Worm (Caenorhabditis elegans) whole organism, L4 larva: ENCODE measurements around the gene cest-8.
A peak's percentile ranks its signal among the peaks of the same experiment; 100 is the strongest.

Experiments
- F10B5.3 ChIP-seq: sonication (generic microtip); optimal IDR thresholded peaks from 2 replicates; lab custom pipeline; 2016; ENCODE audit warnings: mild to moderate bottlenecking, missing genetic modification characterization, missing compliant biosample characterization
- F26F4.8 ChIP-seq: fragments of 200-800 bp; sonication (Bioruptor generic); conservative IDR thresholded peaks from 2 replicates; pipeline ENCODE4 v1.3.6; 2022; ENCODE audit warnings: missing genetic modification characterization, missing compliant biosample characterization
- F37D6.2 ChIP-seq: sonication (generic microtip); optimal IDR thresholded peaks from 2 replicates; lab custom pipeline; 2016; ENCODE audit warnings: mild to moderate bottlenecking, missing genetic modification characterization, missing compliant biosample characterization
- F44E2.7 ChIP-seq: fragments of 200-800 bp; sonication (Bioruptor generic); IDR thresholded peaks from 2 replicates; pipeline ENCODE4 v2.1.2; 2022; ENCODE audit warnings: missing genetic modification characterization, missing compliant biosample characterization
- Y105C5A.15 ChIP-seq: fragments of 200-800 bp; sonication (Bioruptor generic); IDR thresholded peaks from 2 replicates; pipeline ENCODE4 v1.3.6; 2022; ENCODE audit warnings: missing genetic modification characterization, missing compliant biosample characterization
- ZK546.5 ChIP-seq, 2 experiments: sonication (generic microtip); optimal IDR thresholded peaks; 2 replicates each; lab custom pipeline; 2017; ENCODE audit warnings: missing biosample characterization in 2 of 2, missing genetic modification characterization in 2 of 2
- aha-1 ChIP-seq: fragments of 150-350 bp; peaks from one replicate; lab custom pipeline; 2014; ENCODE audit warnings: missing biosample characterization, missing genetic modification characterization
- aly-2 ChIP-seq: sonication (generic microtip); optimal IDR thresholded peaks from 2 replicates; lab custom pipeline; 2018; ENCODE audit warnings: missing biosample characterization, missing genetic modification characterization
- attf-4 ChIP-seq: sonication (generic microtip); optimal IDR thresholded peaks from 3 replicates; lab custom pipeline; 2017; ENCODE audit warnings: missing biosample characterization, missing genetic modification characterization
- ceh-20 ChIP-seq: fragments of 200-800 bp; sonication (Bioruptor generic); IDR thresholded peaks from 2 replicates; pipeline ENCODE4 v1.3.6; 2022; ENCODE audit warnings: missing genetic modification reagents, missing genetic modification characterization, missing compliant biosample characterization
- ceh-28 ChIP-seq: fragments of 150-350 bp; optimal IDR thresholded peaks from 2 replicates; lab custom pipeline; 2014; ENCODE audit warnings: missing biosample characterization, missing genetic modification reagents, missing genetic modification characterization
- ceh-32 ChIP-seq: sonication (generic microtip); optimal IDR thresholded peaks from 2 replicates; lab custom pipeline; 2016; ENCODE audit warnings: mild to moderate bottlenecking, missing genetic modification characterization, missing compliant biosample characterization; ENCODE audit not compliant: poor library complexity
- ceh-82 ChIP-seq: sonication (generic microtip); optimal IDR thresholded peaks from 2 replicates; lab custom pipeline; 2017; ENCODE audit warnings: missing biosample characterization, missing genetic modification characterization
- ces-1 ChIP-seq: fragments of 150-350 bp; sonication (generic microtip); optimal IDR thresholded peaks from 4 replicates; lab custom pipeline; 2014; ENCODE audit warnings: missing biosample characterization, missing genetic modification reagents, missing genetic modification characterization
- ctbp-1 ChIP-seq: fragments of 200-800 bp; sonication (Bioruptor generic); IDR thresholded peaks from 2 replicates; pipeline ENCODE4 v1.3.6; 2022; ENCODE audit warnings: missing genetic modification reagents, missing genetic modification characterization, missing compliant biosample characterization
- daf-12 ChIP-seq: fragments of 150-350 bp; optimal IDR thresholded peaks from 2 replicates; lab custom pipeline; 2014; ENCODE audit warnings: missing biosample characterization, missing genetic modification reagents, missing genetic modification characterization
- daf-16 ChIP-seq, 3 experiments: sonication (generic microtip); optimal IDR thresholded peaks; 2 replicates each; lab custom pipeline; 2016 to 2017; ENCODE audit warnings: missing genetic modification characterization in 3 of 3, missing genetic modification reagents in 3 of 3, mild to moderate bottlenecking in 2 of 3, missing compliant biosample characterization in 2 of 3, missing biosample characterization in 1 of 3, moderate library complexity in 1 of 3
- daf-19 ChIP-seq: fragments of 200-800 bp; sonication (Bioruptor generic); conservative IDR thresholded peaks from 2 replicates; pipeline ENCODE4 v1.3.6; 2022; ENCODE audit warnings: missing genetic modification characterization, missing compliant biosample characterization
- daf-8 ChIP-seq: fragments of 200-800 bp; sonication (Bioruptor generic); IDR thresholded peaks from 2 replicates; pipeline ENCODE4 v1.3.6; 2022; ENCODE audit warnings: missing genetic modification characterization, missing compliant biosample characterization
- dpl-1 ChIP-seq: fragments of 150-350 bp; optimal IDR thresholded peaks from 2 replicates; lab custom pipeline; 2014; ENCODE audit warnings: missing biosample characterization, missing genetic modification reagents, missing genetic modification characterization
- egl-43 ChIP-seq: fragments of 200-800 bp; sonication (Bioruptor generic); IDR thresholded peaks from 2 replicates; pipeline ENCODE4 v1.3.6; 2022; ENCODE audit warnings: missing genetic modification reagents, missing genetic modification characterization, missing compliant biosample characterization
- fkh-10 ChIP-seq: fragments of 150-350 bp; optimal IDR thresholded peaks from 2 replicates; lab custom pipeline; 2014; ENCODE audit warnings: missing biosample characterization, missing genetic modification reagents, missing genetic modification characterization
- gei-8 ChIP-seq: fragments of 200-800 bp; sonication (Bioruptor generic); optimal IDR thresholded peaks from 2 replicates; lab custom pipeline; 2018; ENCODE audit warnings: mild to moderate bottlenecking, missing genetic modification characterization, missing compliant biosample characterization
- hlh-11 ChIP-seq: fragments of 200-800 bp; sonication (Bioruptor generic); optimal IDR thresholded peaks from 2 replicates; lab custom pipeline; 2018; ENCODE audit warnings: mild to moderate bottlenecking, missing genetic modification characterization, missing compliant biosample characterization
- hmg-1.1 ChIP-seq: fragments of 200-800 bp; sonication (Bioruptor generic); IDR thresholded peaks from 2 replicates; pipeline ENCODE4 v1.3.6; 2022; ENCODE audit warnings: missing genetic modification reagents, missing genetic modification characterization, missing compliant biosample characterization
- lim-7 ChIP-seq: fragments of 200-800 bp; sonication (Bioruptor generic); IDR thresholded peaks from 2 replicates; pipeline ENCODE4 v1.3.6; 2022; ENCODE audit warnings: missing genetic modification characterization, missing compliant biosample characterization
- lin-1 ChIP-seq: fragments of 200-800 bp; sonication (Bioruptor generic); IDR thresholded peaks from 2 replicates; pipeline ENCODE4 v1.3.6; 2022; ENCODE audit warnings: missing genetic modification reagents, missing genetic modification characterization, missing compliant biosample characterization
- lin-15B ChIP-seq: fragments of 150-350 bp; sonication (generic microtip); optimal IDR thresholded peaks from 3 replicates; lab custom pipeline; 2014; ENCODE audit warnings: missing biosample characterization, missing genetic modification characterization
- lin-29 ChIP-seq: fragments of 200-800 bp; sonication (Bioruptor generic); IDR thresholded peaks from 2 replicates; pipeline ENCODE4 v1.3.6; 2022; ENCODE audit warnings: missing genetic modification reagents, missing genetic modification characterization, missing compliant biosample characterization
- lir-3 ChIP-seq: sonication (generic microtip); optimal IDR thresholded peaks from 2 replicates; lab custom pipeline; 2016; ENCODE audit warnings: mild to moderate bottlenecking, missing genetic modification characterization, missing compliant biosample characterization
- lsy-2 ChIP-seq, 2 experiments: fragments of 150-350 bp in 1 of 2; sonication (generic microtip) in 1 of 2; optimal IDR thresholded peaks; 2 replicates each; lab custom pipeline; 2014 to 2017; ENCODE audit warnings: missing biosample characterization in 2 of 2, missing genetic modification characterization in 2 of 2
- mes-2 ChIP-seq: sonication (generic microtip); optimal IDR thresholded peaks from 2 replicates; lab custom pipeline; 2016; ENCODE audit warnings: missing genotype, mild to moderate bottlenecking, missing genetic modification characterization, missing compliant biosample characterization; ENCODE audit not compliant: poor library complexity, severe bottlenecking
- mxl-3 ChIP-seq: fragments of 200-800 bp; sonication (Bioruptor generic); optimal IDR thresholded peaks from 2 replicates; lab custom pipeline; 2018; ENCODE audit warnings: mild to moderate bottlenecking, missing genetic modification characterization, missing compliant biosample characterization
- nhr-111 ChIP-seq: fragments of 200-800 bp; sonication (Bioruptor generic); optimal IDR thresholded peaks from 2 replicates; lab custom pipeline; 2018; ENCODE audit warnings: mild to moderate bottlenecking, missing genetic modification characterization, missing compliant biosample characterization
- nhr-25 ChIP-seq: sonication (generic microtip); optimal IDR thresholded peaks from 2 replicates; lab custom pipeline; 2017; ENCODE audit warnings: missing genetic modification characterization, mild to moderate bottlenecking, missing compliant biosample characterization, antibody characterized with exemption, moderate library complexity, borderline replicate concordance; ENCODE audit not compliant: insufficient read depth
- nhr-28 ChIP-seq: fragments of 150-350 bp; optimal IDR thresholded peaks from 2 replicates; lab custom pipeline; 2014; ENCODE audit warnings: missing biosample characterization, missing genetic modification characterization
- nhr-76 ChIP-seq: fragments of 150-350 bp; optimal IDR thresholded peaks from 2 replicates; lab custom pipeline; 2014; ENCODE audit warnings: missing biosample characterization, missing genetic modification characterization
- pqm-1 ChIP-seq: sonication (generic microtip); optimal IDR thresholded peaks from 2 replicates; lab custom pipeline; 2017; ENCODE audit warnings: missing biosample characterization, missing genetic modification characterization
- rbr-2 ChIP-seq: sonication (generic microtip); optimal IDR thresholded peaks from 2 replicates; lab custom pipeline; 2016; ENCODE audit warnings: missing genotype, missing genetic modification characterization, missing compliant biosample characterization
- snpc-4 ChIP-seq: fragments of 150-350 bp; optimal IDR thresholded peaks from 2 replicates; lab custom pipeline; 2014; ENCODE audit warnings: missing biosample characterization, missing genetic modification characterization
- unc-130 ChIP-seq: sonication (generic microtip); optimal IDR thresholded peaks from 2 replicates; lab custom pipeline; 2016; ENCODE audit warnings: missing genetic modification reagents, missing genetic modification characterization, missing compliant biosample characterization
- unc-62 ChIP-seq, 3 experiments: fragments of 150-350 bp in 1 of 3; sonication (generic microtip); optimal IDR thresholded peaks in 2 of 3; peaks in 1 of 3; 1 replicate in 1 of 3; 2 replicates in 2 of 3; lab custom pipeline; 2014 to 2017; ENCODE audit warnings: missing biosample characterization in 3 of 3, missing genetic modification characterization in 3 of 3, missing genetic modification reagents in 3 of 3, missing genotype in 1 of 3
- zfp-2 ChIP-seq: sonication (generic microtip); optimal IDR thresholded peaks from 2 replicates; lab custom pipeline; 2016; ENCODE audit warnings: mild to moderate bottlenecking, missing genetic modification characterization, missing compliant biosample characterization
- zfp-3 ChIP-seq: fragments of 200-800 bp; sonication (Bioruptor generic); conservative IDR thresholded peaks from 2 replicates; pipeline ENCODE4 v1.3.6; 2022; ENCODE audit warnings: missing genetic modification reagents, missing genetic modification characterization, missing compliant biosample characterization
- zip-2 ChIP-seq: fragments of 150-350 bp; optimal IDR thresholded peaks from 2 replicates; lab custom pipeline; 2014; ENCODE audit warnings: missing biosample characterization, missing genetic modification characterization

The cest-8 gene

ce11 chrX:12225970-12226369 is 6.5 kb downstream of the cest-8 start, which contains the start of gene cest-9.1 (continued):
- TF ChIP-seq ctbp-1 (GFP tag; lab: Robert Waterston, UW), result no peak

- TF ChIP-seq hlh-11 (tag; lab: Kevin White, UChicago) (no peak), F37D6.2 (tag; lab: Kevin White, UChicago) (no peak), nhr-25 (tag; lab: Kevin White, UChicago) (no peak), daf-19 (GFP tag; lab: Robert Waterston, UW) (no peak), hmg-1.1 (GFP tag; lab: Robert Waterston, UW) (no peak), nhr-28 (tag; lab: Kevin White, UChicago) (no peak), attf-4 (tag; lab: Kevin White, UChicago) (no peak), ceh-82 (tag; lab: Kevin White, UChicago) (no peak), aly-2 (tag; lab: Kevin White, UChicago) (no peak), mes-2 (tag; lab: Kevin White, UChicago) (no peak), unc-130 (no peak)
- TF ChIP-seq, all 104 proteins: peak for 0
These were observed 7.7 kb downstream of the cest-8 start for ce11 chrX:12227130-12227529.

- no peak for TF ChIP-seq ceh-28 (tag; lab: Kevin White, UChicago)
- TF ChIP-seq daf-16 (GFP tag; optimal IDR thresholded peaks at IDR 0.05; lab: Kevin White, UChicago), result no peak
- TF ChIP-seq daf-16 (tag; optimal IDR thresholded peaks at IDR 0.05; lab: Kevin White, UChicago), result peak; percentile 82
These were observed 10.2 kb downstream of the cest-8 start, which contains the start of gene cest-7 for ce11 chrX:12229651-12230050. TSS of gene cest-7 (plus strand) at chrX:12229951.

- TF ChIP-seq nhr-76 (no peak), mxl-3 (no peak), snpc-4 (tag; lab: Kevin White, UChicago) (no peak), unc-130 (no peak), ceh-32 (tag; lab: Kevin White, UChicago) (no peak), hlh-11 (tag; lab: Kevin White, UChicago) (peak; percentile 72), zfp-3 (no peak), daf-8 (GFP tag; lab: Robert Waterston, UW) (no peak), Y105C5A.15 (GFP tag; lab: Robert Waterston, UW) (no peak), ZK546.5 (tag; optimal IDR thresholded peaks at IDR 0.05; lab: Kevin White, UChicago) (no peak), dpl-1 (GFP tag; lab: Kevin White, UChicago) (no peak), daf-12 (tag; lab: Kevin White, UChicago) (no peak), F26F4.8 (GFP tag; lab: Robert Waterston, UW) (no peak), ceh-20 (GFP tag; lab: Robert Waterston, UW) (no peak; the same call in none of the 2 replicates), unc-62 (GFP tag; optimal IDR thresholded peaks at IDR 0.05 in 1 of 2; lab: Kevin White, UChicago) (no peak), unc-62 (tag; optimal IDR thresholded peaks at IDR 0.05; lab: Kevin White, UChicago) (no peak), aha-1 (tag; lab: Kevin White, UChicago) (peak; percentile 62), nhr-111 (no peak), ceh-82 (tag; lab: Kevin White, UChicago) (no peak), zip-2 (tag; lab: Kevin White, UChicago) (no peak), lin-1 (no peak), ces-1 (GFP tag; lab: Kevin White, UChicago) (no peak), lin-29 (GFP tag; lab: Robert Waterston, UW) (no peak), F10B5.3 (no peak), nhr-28 (tag; lab: Kevin White, UChicago) (peak; percentile 41), zfp-2 (no peak), egl-43 (GFP tag; lab: Robert Waterston, UW) (no peak), lir-3 (no peak), rbr-2 (tag; lab: Kevin White, UChicago) (no peak), lsy-2 (tag; optimal IDR thresholded peaks at IDR 0.05; lab: Kevin White, UChicago) (no peak), F44E2.7 (GFP tag; lab: Robert Waterston, UW) (no peak), pqm-1 (tag; lab: Kevin White, UChicago) (no peak), fkh-10 (GFP tag; lab: Kevin White, UChicago) (no peak), lin-15B (tag; lab: Kevin White, UChicago) (no peak), hmg-1.1 (GFP tag; lab: Robert Waterston, UW) (no peak), lim-7 (GFP tag; lab: Robert Waterston, UW) (no peak), gei-8 (GFP tag; lab: Kevin White, UChicago) (no peak)
These were observed 10.9 kb downstream of the cest-8 start for ce11 chrX:12230357-12230756.
